Worm (Caenorhabditis elegans) whole organism, late embryonic: ENCODE results near the gene dlat-1.

Experiments used
- C08G9.2 ChIP-seq: sonication (generic microtip); optimal IDR thresholded peaks from 2 replicates; lab custom pipeline; 2016; ENCODE audit warnings: mild to moderate bottlenecking, missing genetic modification characterization, moderate library complexity, missing compliant biosample characterization
- C38D4.7 ChIP-seq: fragments of 200-800 bp; sonication (Bioruptor generic); optimal IDR thresholded peaks from 2 replicates; lab custom pipeline; 2018; ENCODE audit warnings: mild to moderate bottlenecking, missing genetic modification characterization, moderate library complexity, missing compliant biosample characterization
- T23F11.4 ChIP-seq: fragments of 200-800 bp; sonication (Bioruptor generic); optimal IDR thresholded peaks from 2 replicates; lab custom pipeline; 2018; ENCODE audit warnings: mild to moderate bottlenecking, missing genetic modification characterization, missing compliant biosample characterization
- ahr-1 ChIP-seq: sonication (generic microtip); optimal IDR thresholded peaks from 2 replicates; lab custom pipeline; 2016; ENCODE audit warnings: missing genetic modification characterization, missing compliant biosample characterization
- ceh-14 ChIP-seq: sonication (generic microtip); optimal IDR thresholded peaks from 2 replicates; lab custom pipeline; 2016; ENCODE audit warnings: missing genotype, missing genetic modification characterization, missing compliant biosample characterization
- ceh-18 ChIP-seq: sonication (generic microtip); optimal IDR thresholded peaks from 2 replicates; lab custom pipeline; 2016; ENCODE audit warnings: missing genetic modification characterization, missing compliant biosample characterization
- ceh-2 ChIP-seq: sonication (generic microtip); optimal IDR thresholded peaks from 2 replicates; lab custom pipeline; 2016; ENCODE audit warnings: missing genotype, missing genetic modification characterization, missing compliant biosample characterization
- ceh-24 ChIP-seq: sonication (generic microtip); optimal IDR thresholded peaks from 2 replicates; lab custom pipeline; 2016; ENCODE audit warnings: mild to moderate bottlenecking, missing genetic modification characterization, missing compliant biosample characterization
- ceh-31 ChIP-seq: sonication (generic microtip); optimal IDR thresholded peaks from 2 replicates; lab custom pipeline; 2016; ENCODE audit warnings: missing genetic modification characterization, missing compliant biosample characterization
- ceh-45 ChIP-seq: fragments of 200-800 bp; sonication (Bioruptor generic); IDR thresholded peaks from 2 replicates; pipeline ENCODE4 v1.3.6; 2022; ENCODE audit warnings: missing genetic modification reagents, missing genetic modification characterization, missing compliant biosample characterization
- ceh-48 ChIP-seq: sonication (generic microtip); optimal IDR thresholded peaks from 2 replicates; lab custom pipeline; 2016; ENCODE audit warnings: missing genetic modification characterization, inconsistent platforms, missing compliant biosample characterization
- ceh-6 ChIP-seq: fragments of 200-800 bp; sonication (Bioruptor generic); optimal IDR thresholded peaks from 2 replicates; lab custom pipeline; 2018; ENCODE audit warnings: mild to moderate bottlenecking, missing genetic modification characterization, missing compliant biosample characterization
- dmd-4 ChIP-seq: sonication (generic microtip); optimal IDR thresholded peaks from 2 replicates; lab custom pipeline; 2016; ENCODE audit warnings: borderline replicate concordance, missing genetic modification characterization, missing compliant biosample characterization
- dve-1 ChIP-seq: sonication (generic microtip); optimal IDR thresholded peaks from 2 replicates; lab custom pipeline; 2017; ENCODE audit warnings: antibody characterized with exemption, mild to moderate bottlenecking, missing genetic modification characterization, missing compliant biosample characterization
- elt-2 ChIP-seq: sonication (generic microtip); optimal IDR thresholded peaks from 2 replicates; lab custom pipeline; 2016; ENCODE audit warnings: missing genetic modification reagents, missing genetic modification characterization, missing compliant biosample characterization
- elt-4 ChIP-seq: sonication (generic microtip); optimal IDR thresholded peaks from 2 replicates; lab custom pipeline; 2016; ENCODE audit warnings: missing genetic modification characterization, missing compliant biosample characterization
- ets-4 ChIP-seq: sonication (generic microtip); optimal IDR thresholded peaks from 2 replicates; lab custom pipeline; 2016; ENCODE audit warnings: missing genetic modification characterization, missing compliant biosample characterization
- eyg-1 ChIP-seq: sonication (generic microtip); optimal IDR thresholded peaks from 2 replicates; lab custom pipeline; 2016; ENCODE audit warnings: missing genotype, missing genetic modification characterization, missing compliant biosample characterization
- fax-1 ChIP-seq: sonication (generic microtip); optimal IDR thresholded peaks from 2 replicates; lab custom pipeline; 2016; ENCODE audit warnings: missing genotype, missing genetic modification characterization, missing compliant biosample characterization
- fkh-6 ChIP-seq: sonication (generic microtip); optimal IDR thresholded peaks from 2 replicates; lab custom pipeline; 2016; ENCODE audit warnings: missing genetic modification characterization, missing compliant biosample characterization
- hlh-13 ChIP-seq: fragments of 200-800 bp; sonication (Bioruptor generic); optimal IDR thresholded peaks from 2 replicates; lab custom pipeline; 2018; ENCODE audit warnings: mild to moderate bottlenecking, missing genetic modification characterization, missing compliant biosample characterization
- hlh-15 ChIP-seq: sonication (generic microtip); optimal IDR thresholded peaks from 2 replicates; lab custom pipeline; 2016; ENCODE audit warnings: missing genetic modification characterization, missing compliant biosample characterization
- lim-6 ChIP-seq: sonication (generic microtip); optimal IDR thresholded peaks from 2 replicates; lab custom pipeline; 2016; ENCODE audit warnings: missing genetic modification characterization, missing compliant biosample characterization
- lin-11 ChIP-seq: fragments of 200-800 bp; sonication (Bioruptor generic); optimal IDR thresholded peaks from 2 replicates; lab custom pipeline; 2018; ENCODE audit warnings: mild to moderate bottlenecking, missing genetic modification characterization, missing compliant biosample characterization
- mec-3 ChIP-seq: sonication (generic microtip); optimal IDR thresholded peaks from 2 replicates; lab custom pipeline; 2016; ENCODE audit warnings: borderline replicate concordance, missing genetic modification characterization, missing compliant biosample characterization
- nhr-232 ChIP-seq: sonication (generic microtip); optimal IDR thresholded peaks from 2 replicates; lab custom pipeline; 2016; ENCODE audit warnings: missing genetic modification characterization, missing compliant biosample characterization
- odd-2 ChIP-seq: sonication (generic microtip); optimal IDR thresholded peaks from 2 replicates; lab custom pipeline; 2017; ENCODE audit warnings: antibody characterized with exemption, mild to moderate bottlenecking, missing genetic modification characterization, missing compliant biosample characterization
- pat-9 ChIP-seq: fragments of 200-800 bp; sonication (Bioruptor generic); optimal IDR thresholded peaks from 2 replicates; lab custom pipeline; 2018; ENCODE audit warnings: mild to moderate bottlenecking, missing genetic modification characterization, moderate library complexity, missing compliant biosample characterization
- pqm-1 ChIP-seq: sonication (generic microtip); optimal IDR thresholded peaks from 2 replicates; lab custom pipeline; 2016; ENCODE audit warnings: missing genetic modification characterization, missing compliant biosample characterization
- pros-1 ChIP-seq: fragments of 150-350 bp; optimal IDR thresholded peaks from 2 replicates; lab custom pipeline; 2014; ENCODE audit warnings: missing biosample characterization, missing genetic modification reagents, missing genetic modification characterization
- rnt-1 ChIP-seq: sonication (generic microtip); optimal IDR thresholded peaks from 2 replicates; lab custom pipeline; 2016; ENCODE audit warnings: missing genetic modification characterization, missing compliant biosample characterization
- syd-9 ChIP-seq: sonication (generic microtip); optimal IDR thresholded peaks from 2 replicates; lab custom pipeline; 2016; ENCODE audit warnings: mild to moderate bottlenecking, missing genetic modification characterization, moderate library complexity, missing compliant biosample characterization
- tbx-2 ChIP-seq: sonication (generic microtip); optimal IDR thresholded peaks from 2 replicates; lab custom pipeline; 2016; ENCODE audit warnings: missing genetic modification characterization, missing compliant biosample characterization
- tbx-7 ChIP-seq: sonication (generic microtip); optimal IDR thresholded peaks from 2 replicates; lab custom pipeline; 2016; ENCODE audit warnings: missing genotype, missing genetic modification characterization, missing compliant biosample characterization
- unc-3 ChIP-seq, 2 experiments: fragments of 200-800 bp in 1 of 2; sonication (Bioruptor generic) in 1 of 2; sonication (generic microtip) in 1 of 2; conservative IDR thresholded peaks in 1 of 2; optimal IDR thresholded peaks in 1 of 2; 2 replicates each; pipeline versions ENCODE4 v1.3.6 to Lab custom; 2016 to 2022; ENCODE audit warnings: missing compliant biosample characterization in 2 of 2, missing genetic modification characterization in 2 of 2, missing genetic modification reagents in 1 of 2
- zip-5 ChIP-seq: sonication (generic microtip); optimal IDR thresholded peaks from 2 replicates; lab custom pipeline; 2016; ENCODE audit warnings: missing genetic modification characterization, missing compliant biosample characterization

The dlat-1 gene

ce11 chrV:14446453-14446852, 637 bp downstream of the dlat-1 start (continued):
- no peak for TF ChIP-seq unc-3 (GFP tag; conservative IDR thresholded peaks at IDR 0.05; lab: Robert Waterston, UW)
- TF ChIP-seq unc-3 (tag; optimal IDR thresholded peaks at IDR 0.05; lab: Kevin White, UChicago): no peak
- TF ChIP-seq ceh-48 (tag; lab: Kevin White, UChicago): no peak

DNA sequence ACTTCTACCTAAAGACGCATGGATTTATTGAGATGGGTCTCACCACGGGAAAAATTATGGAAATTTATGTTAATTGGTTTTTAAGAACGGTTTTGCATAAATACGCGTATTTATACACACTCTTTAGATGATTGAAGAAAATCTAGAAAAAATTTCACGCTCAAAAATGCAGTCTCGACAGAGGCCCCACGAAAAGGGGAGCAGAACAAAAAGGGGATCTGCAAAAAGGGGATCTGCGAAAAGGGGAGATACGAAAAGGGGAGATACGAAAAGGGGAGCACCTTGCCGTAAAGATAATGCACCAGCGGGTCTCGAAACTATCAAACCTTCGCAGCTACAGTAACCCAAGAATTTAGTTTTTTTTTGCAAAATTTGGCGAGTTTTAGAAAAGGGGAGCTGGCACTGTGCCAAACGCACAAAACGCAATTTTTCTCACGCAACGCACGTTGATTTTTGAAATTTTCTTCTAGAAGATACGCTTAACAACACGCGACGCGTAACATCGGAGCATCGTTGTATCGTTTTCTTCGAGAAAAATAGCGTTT, 3.5 kb downstream of the dlat-1 start:
- TF ChIP-seq zip-5 (tag; lab: Kevin White, UChicago) (peak; percentile 23), ceh-14 (tag; lab: Kevin White, UChicago) (peak; percentile 50), ceh-2 (peak; percentile 45), ceh-31 (tag; lab: Kevin White, UChicago) (peak; percentile 83), C08G9.2 (tag; lab: Kevin White, UChicago) (peak; percentile 68), tbx-7 (tag; lab: Kevin White, UChicago) (peak; percentile 25), rnt-1 (tag; lab: Kevin White, UChicago) (peak; percentile 14), lim-6 (tag; lab: Kevin White, UChicago) (peak; percentile 50), tbx-2 (tag; lab: Kevin White, UChicago) (peak; percentile 72), dmd-4 (tag; lab: Kevin White, UChicago) (peak; percentile 34), fax-1 (tag; lab: Kevin White, UChicago) (peak; percentile 25)

- TF ChIP-seq ets-4 (tag; lab: Kevin White, UChicago) (no peak), T23F11.4 (no peak), mec-3 (tag; lab: Kevin White, UChicago) (no peak), ceh-6 (no peak)
- TF ChIP-seq, all 69 proteins: peak for 0
Measured at ce11 chrV:14440841-14441240, 6.2 kb downstream of the dlat-1 start, which contains the start of gene F23B12.4. F23B12.4 (plus strand) TSS chrV:14441141.

DNA sequence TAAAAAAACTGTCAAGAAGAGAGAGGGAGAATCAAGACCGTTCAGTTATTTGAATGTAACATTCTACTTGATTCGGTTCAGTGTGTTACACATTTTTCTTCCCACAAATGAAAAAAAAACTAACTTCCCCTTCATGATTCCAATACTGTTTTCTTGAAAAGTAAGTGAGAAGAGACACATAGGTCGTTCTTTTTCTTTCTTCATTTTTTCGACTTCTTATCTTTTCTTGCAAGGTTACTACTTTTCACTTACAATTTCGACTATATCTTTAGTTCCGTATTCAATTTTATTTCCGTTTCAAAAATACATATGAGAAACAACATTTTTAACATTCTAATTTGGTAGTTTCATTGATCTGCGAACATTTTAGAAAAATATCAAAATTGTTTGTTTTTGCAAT, 7.9 kb downstream of the dlat-1 start:
- no peak for TF ChIP-seq fkh-6 (tag; lab: Kevin White, UChicago)
- no peak for TF ChIP-seq pqm-1 (tag; lab: Kevin White, UChicago)
- TF ChIP-seq hlh-13 (GFP tag; lab: Kevin White, UChicago): no peak
- TF ChIP-seq syd-9 (tag; lab: Kevin White, UChicago): no peak
- TF ChIP-seq hlh-15 (tag; lab: Kevin White, UChicago): no peak
- TF ChIP-seq, all 69 proteins: peak for 0

DNA sequence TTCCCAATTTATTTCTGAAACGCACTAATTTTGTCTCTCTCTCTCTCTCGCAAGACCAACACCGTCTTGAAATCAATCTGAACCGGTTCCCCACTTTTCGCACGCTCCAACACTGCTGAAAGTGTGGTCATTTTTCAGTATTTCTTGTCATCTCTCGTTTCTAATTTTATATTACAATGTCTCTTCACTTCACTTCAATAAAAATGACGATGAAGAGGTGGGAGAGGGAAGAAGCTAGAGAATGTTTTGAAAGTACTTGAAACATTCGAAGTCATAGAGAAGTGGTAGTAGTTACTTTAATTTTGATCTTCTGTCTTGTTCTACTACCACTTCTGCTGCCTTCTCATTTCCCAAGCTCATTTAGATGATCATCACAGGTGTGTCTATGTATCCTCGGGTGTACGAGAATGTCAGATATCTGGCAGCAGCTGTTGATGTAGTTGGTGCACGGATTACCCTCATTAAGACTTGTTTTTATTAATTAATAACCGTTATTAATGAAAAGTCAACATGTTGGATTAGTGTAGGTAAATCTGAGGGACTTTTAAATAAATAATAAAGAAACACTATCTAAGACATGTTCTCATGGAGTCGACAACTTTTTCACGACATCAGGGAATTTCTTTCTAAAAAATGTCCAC, 8.9 kb downstream of the dlat-1 start:
- TF ChIP-seq pros-1 (tag; lab: Kevin White, UChicago) (no peak), nhr-232 (tag; lab: Kevin White, UChicago) (no peak), fax-1 (tag; lab: Kevin White, UChicago) (no peak), ceh-24 (tag; lab: Kevin White, UChicago) (no peak)

DNA sequence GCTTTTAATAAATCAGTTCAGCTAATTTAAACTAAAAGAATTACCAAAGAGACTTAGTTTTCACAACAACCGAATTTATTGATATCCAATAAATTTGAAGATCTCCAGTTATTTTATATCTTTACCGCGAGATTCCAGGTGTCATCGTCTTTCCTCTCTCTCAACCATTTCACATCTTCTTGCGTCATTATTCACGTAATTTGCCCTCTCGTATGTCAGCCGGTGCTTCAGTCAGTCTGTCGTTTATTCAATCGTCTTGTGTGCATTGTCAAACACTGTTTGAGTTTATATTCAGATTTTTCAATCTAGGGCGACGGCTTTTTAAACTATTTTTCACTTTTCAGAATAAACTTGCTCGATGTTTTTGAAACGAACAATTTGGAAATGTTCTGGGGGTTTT, 9.7 kb downstream of the dlat-1 start:
- TF ChIP-seq eyg-1 (tag; lab: Kevin White, UChicago): no peak
- TF ChIP-seq ahr-1 (tag; lab: Kevin White, UChicago): no peak
- TF ChIP-seq ceh-18: no peak
- TF ChIP-seq tbx-2 (tag; lab: Kevin White, UChicago): no peak
- TF ChIP-seq tbx-7 (tag; lab: Kevin White, UChicago): no peak
- TF ChIP-seq pat-9 (tag; lab: Kevin White, UChicago): no peak
- no peak for TF ChIP-seq lin-11 (tag; lab: Kevin White, UChicago)
- no peak for TF ChIP-seq C38D4.7 (GFP tag; lab: Kevin White, UChicago)
- TF ChIP-seq dve-1 (tag; lab: Kevin White, UChicago): no peak
- TF ChIP-seq elt-4 (tag; lab: Kevin White, UChicago): no peak
- no peak for TF ChIP-seq C08G9.2 (tag; lab: Kevin White, UChicago)
- TF ChIP-seq odd-2 (tag; lab: Kevin White, UChicago): no peak
- TF ChIP-seq ceh-45 (GFP tag; lab: Robert Waterston, UW): no peak
- TF ChIP-seq mec-3 (tag; lab: Kevin White, UChicago): no peak
- no peak for TF ChIP-seq nhr-232 (tag; lab: Kevin White, UChicago)
- TF ChIP-seq elt-2 (tag; lab: Kevin White, UChicago): no peak
- TF ChIP-seq hlh-13 (GFP tag; lab: Kevin White, UChicago): no peak
- TF ChIP-seq ceh-31 (tag; lab: Kevin White, UChicago): no peak
- TF ChIP-seq ceh-48 (tag; lab: Kevin White, UChicago): no peak
